Worm (Caenorhabditis elegans) whole organism, mixed stage, embryonic: ENCODE data around the gene T04F8.2.

Source experiments
- M03D4.4 ChIP-seq: sonication (generic microtip); optimal IDR thresholded peaks from 2 replicates; lab custom pipeline; 2017; ENCODE audit warnings: mild to moderate bottlenecking, missing genetic modification characterization, missing compliant biosample characterization
- bed-3 ChIP-seq: fragments of 200-800 bp; sonication (Bioruptor generic); optimal IDR thresholded peaks from 3 replicates; lab custom pipeline; 2018; ENCODE audit warnings: mild to moderate bottlenecking, missing genetic modification characterization, moderate library complexity, missing compliant biosample characterization
- blmp-1 ChIP-seq: fragments of 150-350 bp; optimal IDR thresholded peaks from 2 replicates; lab custom pipeline; 2014; ENCODE audit warnings: missing biosample characterization, missing genetic modification characterization
- ceh-39 ChIP-seq: fragments of 150-350 bp; optimal IDR thresholded peaks from 2 replicates; lab custom pipeline; 2014; ENCODE audit warnings: missing biosample characterization, missing genetic modification characterization
- ceh-43 ChIP-seq: fragments of 200-800 bp; sonication (Bioruptor generic); optimal IDR thresholded peaks from 2 replicates; lab custom pipeline; 2018; ENCODE audit warnings: mild to moderate bottlenecking, missing genetic modification characterization, moderate library complexity, missing compliant biosample characterization
- ceh-83 ChIP-seq: fragments of 200-800 bp; sonication (Bioruptor generic); optimal IDR thresholded peaks from 2 replicates; lab custom pipeline; 2018; ENCODE audit warnings: mild to moderate bottlenecking, missing genetic modification characterization, missing compliant biosample characterization
- ces-1 ChIP-seq: fragments of 150-350 bp; optimal IDR thresholded peaks from 2 replicates; lab custom pipeline; 2014; ENCODE audit warnings: missing biosample characterization, missing genetic modification reagents, missing genetic modification characterization
- cnd-1 ChIP-seq: fragments of 200-800 bp; sonication (Bioruptor generic); optimal IDR thresholded peaks from 2 replicates; lab custom pipeline; 2018; ENCODE audit warnings: mild to moderate bottlenecking, missing genetic modification characterization, missing compliant biosample characterization
- drap-1 ChIP-seq: fragments of 200-800 bp; sonication (Bioruptor generic); optimal IDR thresholded peaks from 3 replicates; lab custom pipeline; 2018; ENCODE audit warnings: mild to moderate bottlenecking, missing genetic modification characterization, missing compliant biosample characterization
- elt-3 ChIP-seq: fragments of 150-350 bp; optimal IDR thresholded peaks from 2 replicates; lab custom pipeline; 2014; ENCODE audit warnings: missing biosample characterization, missing genetic modification characterization
- flh-1 ChIP-seq: fragments of 200-800 bp; sonication (Bioruptor generic); optimal IDR thresholded peaks from 2 replicates; lab custom pipeline; 2018; ENCODE audit warnings: mild to moderate bottlenecking, missing genetic modification characterization, moderate library complexity, missing compliant biosample characterization
- ham-2 ChIP-seq: fragments of 200-800 bp; sonication (Bioruptor generic); optimal IDR thresholded peaks from 2 replicates; lab custom pipeline; 2018; ENCODE audit warnings: mild to moderate bottlenecking, missing genetic modification characterization, missing compliant biosample characterization
- hlh-1 ChIP-seq: fragments of 150-350 bp; optimal IDR thresholded peaks from 2 replicates; lab custom pipeline; 2014; ENCODE audit warnings: missing biosample characterization, missing genetic modification reagents, missing genetic modification characterization
- lin-13 ChIP-seq: fragments of 150-350 bp; optimal IDR thresholded peaks from 2 replicates; lab custom pipeline; 2014; ENCODE audit warnings: missing biosample characterization, missing genetic modification characterization
- lin-32 ChIP-seq: fragments of 200-800 bp; sonication (Bioruptor generic); optimal IDR thresholded peaks from 2 replicates; lab custom pipeline; 2018; ENCODE audit warnings: mild to moderate bottlenecking, missing genetic modification characterization, missing compliant biosample characterization
- lsy-2 ChIP-seq: fragments of 150-350 bp; optimal IDR thresholded peaks from 2 replicates; lab custom pipeline; 2014; ENCODE audit warnings: missing biosample characterization, missing genetic modification characterization
- mab-5 ChIP-seq: fragments of 150-350 bp; optimal IDR thresholded peaks from 2 replicates; lab custom pipeline; 2014; ENCODE audit warnings: missing biosample characterization, missing genetic modification characterization
- mep-1 ChIP-seq: fragments of 150-350 bp; optimal IDR thresholded peaks from 2 replicates; lab custom pipeline; 2017; ENCODE audit warnings: missing biosample characterization, missing genetic modification reagents, missing genetic modification characterization, inconsistent platforms
- mls-2 ChIP-seq: sonication (generic microtip); optimal IDR thresholded peaks from 2 replicates; lab custom pipeline; 2016; ENCODE audit warnings: mild to moderate bottlenecking, missing genetic modification characterization, moderate library complexity, missing compliant biosample characterization
- nhr-12 ChIP-seq: fragments of 150-350 bp; optimal IDR thresholded peaks from 2 replicates; lab custom pipeline; 2014; ENCODE audit warnings: missing biosample characterization, missing genetic modification characterization
- nhr-2 ChIP-seq: fragments of 150-350 bp; optimal IDR thresholded peaks from 2 replicates; lab custom pipeline; 2014; ENCODE audit warnings: missing biosample characterization, missing genetic modification characterization
- nhr-237 ChIP-seq: fragments of 150-350 bp; optimal IDR thresholded peaks from 2 replicates; lab custom pipeline; 2014; ENCODE audit warnings: missing biosample characterization, missing genetic modification characterization
- nhr-28 ChIP-seq: fragments of 150-350 bp; optimal IDR thresholded peaks from 2 replicates; lab custom pipeline; 2014; ENCODE audit warnings: missing biosample characterization, missing genetic modification characterization
- nhr-76 ChIP-seq: sonication (generic microtip); optimal IDR thresholded peaks from 2 replicates; lab custom pipeline; 2017; ENCODE audit warnings: missing biosample characterization, missing genetic modification characterization
- pha-4 ChIP-seq: fragments of 150-350 bp; optimal IDR thresholded peaks from 2 replicates; lab custom pipeline; 2018; ENCODE audit warnings: missing biosample characterization, missing genetic modification reagents, missing genetic modification characterization
- sem-2 ChIP-seq: fragments of 200-800 bp; sonication (Bioruptor generic); optimal IDR thresholded peaks from 2 replicates; lab custom pipeline; 2018; ENCODE audit warnings: mild to moderate bottlenecking, missing genetic modification characterization, missing compliant biosample characterization
- snpc-4 ChIP-seq: fragments of 150-350 bp; optimal IDR thresholded peaks from 2 replicates; lab custom pipeline; 2014; ENCODE audit warnings: missing biosample characterization, missing genetic modification characterization
- tbx-8 ChIP-seq: fragments of 200-800 bp; sonication (Bioruptor generic); optimal IDR thresholded peaks from 2 replicates; lab custom pipeline; 2018; ENCODE audit warnings: mild to moderate bottlenecking, missing genetic modification characterization, moderate library complexity, missing compliant biosample characterization
- unc-120 ChIP-seq: sonication (generic microtip); optimal IDR thresholded peaks from 2 replicates; lab custom pipeline; 2017; ENCODE audit warnings: missing genetic modification characterization, missing compliant biosample characterization; ENCODE audit not compliant: poor library complexity, severe bottlenecking
- unc-39 ChIP-seq: fragments of 150-350 bp; optimal IDR thresholded peaks from 2 replicates; lab custom pipeline; 2014; ENCODE audit warnings: missing biosample characterization, missing genetic modification characterization
- unc-62 ChIP-seq: fragments of 150-350 bp; optimal IDR thresholded peaks from 2 replicates; lab custom pipeline; 2014; ENCODE audit warnings: missing biosample characterization, missing genetic modification reagents, missing genetic modification characterization

T04F8.2 gene

DNA sequence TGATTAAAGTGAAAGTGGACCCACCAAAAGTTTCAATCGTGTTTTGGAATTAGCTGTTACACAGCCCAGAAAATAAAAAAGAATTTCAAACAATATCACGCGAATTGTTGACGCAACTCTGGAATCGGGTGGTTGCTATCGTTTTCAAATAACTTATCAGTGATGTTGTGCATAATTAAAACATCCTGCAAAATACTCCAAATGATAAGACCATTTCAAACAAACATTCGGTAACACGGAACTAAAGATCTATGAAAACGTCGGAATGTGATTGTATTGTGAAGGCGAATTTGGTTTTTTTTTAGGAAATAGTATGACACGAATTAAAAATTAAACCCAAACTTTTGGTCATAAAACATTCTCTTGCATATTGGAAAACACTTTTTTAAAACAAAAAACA lies 27.8 kb downstream of the T04F8.2 start, which contains the start of gene spp-30:
Gene spp-30 (minus strand): TSS at position 101 of the 400 bp plus-strand sequence.
- TF ChIP-seq unc-62 (no peak), snpc-4 (tag; lab: Kevin White, UChicago) (no peak), lsy-2 (tag; lab: Kevin White, UChicago) (no peak), bed-3 (no peak), pha-4 (tag; lab: Kevin White, UChicago) (no peak), nhr-237 (no peak), ceh-43 (no peak), sem-2 (no peak), cnd-1 (tag; lab: Kevin White, UChicago) (no peak), flh-1 (GFP tag; lab: Kevin White, UChicago) (no peak), nhr-76 (tag; lab: Kevin White, UChicago) (no peak), nhr-2 (tag; lab: Kevin White, UChicago) (no peak), nhr-12 (tag; lab: Kevin White, UChicago) (no peak), lin-13 (tag; lab: Kevin White, UChicago) (no peak), lin-32 (GFP tag; lab: Kevin White, UChicago) (no peak), drap-1 (GFP tag; lab: Kevin White, UChicago) (no peak), blmp-1 (tag; lab: Kevin White, UChicago) (no peak), nhr-28 (no peak), ham-2 (GFP tag; lab: Kevin White, UChicago) (no peak), mab-5 (tag; lab: Kevin White, UChicago) (no peak)

ce11 chrX:11627013-11627412 lies 29.4 kb downstream of the T04F8.2 start, which contains the start of gene twk-44:
TSS of gene twk-44 (minus strand) at chrX:11627113.
- TF ChIP-seq lsy-2 (tag; lab: Kevin White, UChicago) (no peak), mls-2 (no peak), elt-3 (tag; lab: Kevin White, UChicago) (no peak), mep-1 (no peak), unc-39 (tag; lab: Kevin White, UChicago) (no peak), M03D4.4 (tag; lab: Kevin White, UChicago) (no peak), ceh-39 (no peak), nhr-28 (no peak), nhr-76 (tag; lab: Kevin White, UChicago) (no peak), hlh-1 (tag; lab: Kevin White, UChicago) (no peak), tbx-8 (GFP tag; lab: Kevin White, UChicago) (no peak), cnd-1 (tag; lab: Kevin White, UChicago) (no peak)
- TF ChIP-seq, all 35 proteins: peak for 0

- no peak for TF ChIP-seq unc-62
- TF ChIP-seq ceh-43: no peak
- no peak for TF ChIP-seq mab-5 (tag; lab: Kevin White, UChicago)
- TF ChIP-seq flh-1 (GFP tag; lab: Kevin White, UChicago): no peak
- TF ChIP-seq nhr-2 (tag; lab: Kevin White, UChicago): no peak
- no peak for TF ChIP-seq nhr-12 (tag; lab: Kevin White, UChicago)
- no peak for TF ChIP-seq unc-120 (tag; lab: Kevin White, UChicago)
- no peak for TF ChIP-seq ces-1
- no peak for TF ChIP-seq bed-3
- no peak for TF ChIP-seq drap-1 (GFP tag; lab: Kevin White, UChicago)
- TF ChIP-seq sem-2: no peak
- TF ChIP-seq hlh-1 (tag; lab: Kevin White, UChicago): no peak
- TF ChIP-seq blmp-1 (tag; lab: Kevin White, UChicago): no peak
Observed at ce11 chrX:11624621-11625020, 31.7 kb downstream of the T04F8.2 start.

ce11 chrX:11623442-11623841 lies 32.9 kb downstream of the T04F8.2 start:
- TF ChIP-seq unc-120 (tag; lab: Kevin White, UChicago) (no peak), elt-3 (tag; lab: Kevin White, UChicago) (no peak), flh-1 (GFP tag; lab: Kevin White, UChicago) (no peak), ceh-39 (no peak)

- TF ChIP-seq lin-13 (tag; lab: Kevin White, UChicago) (no peak), elt-3 (tag; lab: Kevin White, UChicago) (no peak), mls-2 (no peak), ceh-83 (GFP tag; lab: Kevin White, UChicago) (no peak)
Observed at ce11 chrX:11621997-11622396, 34.4 kb downstream of the T04F8.2 start, which contains the start of gene sto-3. TSS of gene sto-3 (minus strand) at chrX:11622097.
